Fruit fly (Drosophila melanogaster) whole organism: ENCODE results near the gene CG33062.
"Not testable (repeated sequence)": the region's sequence is repeated elsewhere in the genome, so short reads cannot be mapped to it uniquely, and the experiment has no call there.

Source experiments
- CG8478 ChIP-seq: fragments of >200 bp; optimal IDR thresholded peaks from 2 replicates; lab custom pipeline; 2018; ENCODE audit warnings: inconsistent platforms
- Dll ChIP-seq: fragments of >200 bp; optimal IDR thresholded peaks from 2 replicates; lab custom pipeline; 2017
- EcR ChIP-seq, 2 experiments: fragments of >200 bp; optimal IDR thresholded peaks; 2 replicates each; lab custom pipeline; 2017; ENCODE audit warnings: missing biosample characterization in 2 of 2, missing genetic modification characterization in 2 of 2, missing genetic modification reagents in 2 of 2
- pan ChIP-seq: fragments of >200 bp; optimal IDR thresholded peaks from 2 replicates; lab custom pipeline; 2017
- psq ChIP-seq: fragments of >200 bp; optimal IDR thresholded peaks from 2 replicates; lab custom pipeline; 2017
- usp ChIP-seq: fragments of >200 bp; optimal IDR thresholded peaks from 2 replicates; lab custom pipeline; 2017; ENCODE audit warnings: missing biosample characterization, missing genetic modification characterization, mixed read lengths

The CG33062 gene

DNA sequence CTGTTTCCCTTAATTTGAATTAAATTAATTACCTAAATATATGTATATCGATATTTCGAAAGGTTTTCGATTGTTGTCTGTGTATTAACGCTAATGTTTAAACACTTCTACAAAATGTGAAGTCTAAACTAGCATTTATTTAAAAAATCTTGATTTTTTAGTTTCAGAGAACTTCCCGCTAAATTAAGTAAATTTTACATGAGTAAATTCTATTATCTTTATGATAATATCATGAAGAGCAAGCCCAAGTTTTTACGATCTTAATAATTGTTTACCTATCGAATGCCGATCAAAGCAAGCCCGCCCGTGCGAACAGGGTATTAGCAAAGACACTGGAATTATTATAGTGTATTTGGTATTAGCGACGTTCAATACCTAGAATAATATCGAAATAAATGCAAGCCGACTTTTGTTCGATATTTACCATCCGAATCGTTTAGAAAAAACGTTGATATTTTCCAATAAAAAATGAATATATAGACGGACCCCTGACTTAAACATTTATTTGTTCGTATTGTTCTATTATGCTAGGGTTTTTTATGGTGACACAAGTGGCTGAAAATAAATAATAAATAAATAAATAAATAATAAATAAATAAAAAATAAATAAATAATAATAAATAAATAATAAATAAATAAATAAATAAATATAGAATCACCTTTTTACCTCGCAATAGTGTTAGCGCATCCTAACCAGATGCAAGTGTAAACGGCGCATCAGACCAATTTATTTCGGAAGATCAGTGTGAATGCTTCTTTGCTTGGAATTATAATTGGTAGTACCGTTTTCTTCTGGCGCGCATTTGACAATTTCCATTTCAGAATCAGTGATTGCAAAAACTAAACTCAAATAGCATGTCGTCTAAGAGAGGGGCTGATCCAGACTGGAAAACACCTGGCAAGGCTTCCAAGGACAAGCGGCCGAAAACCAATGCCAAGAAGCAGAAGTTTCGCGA lies at the start of gene CG33062, which contains the start of gene Chd3:
CG33062 (minus strand) TSS at position 51 of the 956 bp plus-strand sequence.
Chd3 (plus strand) TSS at position 780 of the 956 bp plus-strand sequence.
- TF ChIP-seq CG8478 (lab: Kevin White, UChicago) (no peak), usp (GFP tag; lab: Kevin White, UChicago) (no peak), Dll (lab: Kevin White, UChicago) (no peak), pan (lab: Kevin White, UChicago) (no peak), psq (lab: Kevin White, UChicago) (no peak), EcR (GFP tag; optimal IDR thresholded peaks at IDR 0.05; lab: Kevin White, UChicago) (no peak)

- TF ChIP-seq pan (lab: Kevin White, UChicago) (no peak), EcR (GFP tag; optimal IDR thresholded peaks at IDR 0.05; lab: Kevin White, UChicago) (no peak), CG8478 (lab: Kevin White, UChicago) (no peak), usp (GFP tag; lab: Kevin White, UChicago) (no peak), Dll (lab: Kevin White, UChicago) (no peak), psq (lab: Kevin White, UChicago) (no peak)
Observed at dm6 chr3L:19494954-19495353, 48.7 kb upstream of the CG33062 start.

- not testable (repeated sequence) for TF ChIP-seq CG8478, psq, pan (lab: Kevin White, UChicago)
Observed at dm6 chr3L:19487260-19487659, 41.0 kb upstream of the CG33062 start, which contains the start of gene CG32212. CG32212 (plus strand) TSS chr3L:19487560.

dm6 chr3L:19486398-19486797 lies 40.2 kb upstream of the CG33062 start, which contains the start of gene brv1:
brv1 (minus strand) TSS chr3L:19486498.
- no peak for TF ChIP-seq EcR (GFP tag; optimal IDR thresholded peaks at IDR 0.05; lab: Kevin White, UChicago)
- TF ChIP-seq pan (lab: Kevin White, UChicago): no peak
- no peak for TF ChIP-seq CG8478 (lab: Kevin White, UChicago)
- TF ChIP-seq psq (lab: Kevin White, UChicago): no peak
- TF ChIP-seq Dll (lab: Kevin White, UChicago): no peak
- no peak for TF ChIP-seq usp (GFP tag; lab: Kevin White, UChicago)

- TF ChIP-seq Dll (lab: Kevin White, UChicago): no peak
- TF ChIP-seq EcR (GFP tag; optimal IDR thresholded peaks at IDR 0.05; lab: Kevin White, UChicago): no peak
- no peak for TF ChIP-seq psq (lab: Kevin White, UChicago)
- no peak for TF ChIP-seq usp (GFP tag; lab: Kevin White, UChicago)
- no peak for TF ChIP-seq CG8478 (lab: Kevin White, UChicago)
- no peak for TF ChIP-seq pan (lab: Kevin White, UChicago)
Observed at dm6 chr3L:19483007-19483406, 36.8 kb upstream of the CG33062 start.

dm6 chr3L:19482014-19482413 lies 35.8 kb upstream of the CG33062 start:
- no peak for TF ChIP-seq EcR (GFP tag; optimal IDR thresholded peaks at IDR 0.05; lab: Kevin White, UChicago)
- TF ChIP-seq usp (GFP tag; lab: Kevin White, UChicago): no peak
- no peak for TF ChIP-seq CG8478 (lab: Kevin White, UChicago)
- no peak for TF ChIP-seq psq (lab: Kevin White, UChicago)
- no peak for TF ChIP-seq Dll (lab: Kevin White, UChicago)
- no peak for TF ChIP-seq pan (lab: Kevin White, UChicago)

DNA sequence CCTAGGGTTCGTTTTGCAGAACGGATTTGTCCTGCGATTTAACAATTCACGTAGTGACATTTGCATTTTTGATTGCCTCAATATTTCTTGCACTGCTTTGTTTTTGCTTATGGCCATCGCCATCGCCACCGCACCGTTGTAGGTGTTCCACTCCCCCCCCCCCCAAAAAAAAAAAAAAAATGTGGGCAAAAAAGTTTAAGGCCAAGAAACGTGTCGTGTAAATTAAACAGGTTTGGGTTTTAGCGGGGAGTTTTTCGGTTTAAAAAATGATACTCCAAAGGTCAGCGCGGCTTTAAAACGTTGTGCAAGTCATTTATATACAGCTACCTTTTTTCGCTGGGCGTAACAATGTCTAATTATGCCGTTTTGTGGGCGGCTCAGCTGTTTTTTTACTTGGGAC lies 35.0 kb upstream of the CG33062 start:
- TF ChIP-seq pan (lab: Kevin White, UChicago): no peak
- no peak for TF ChIP-seq psq (lab: Kevin White, UChicago)
- no peak for TF ChIP-seq usp (GFP tag; lab: Kevin White, UChicago)
- no peak for TF ChIP-seq EcR (GFP tag; optimal IDR thresholded peaks at IDR 0.05; lab: Kevin White, UChicago)
- TF ChIP-seq Dll (lab: Kevin White, UChicago): no peak
- TF ChIP-seq CG8478 (lab: Kevin White, UChicago): no peak

DNA sequence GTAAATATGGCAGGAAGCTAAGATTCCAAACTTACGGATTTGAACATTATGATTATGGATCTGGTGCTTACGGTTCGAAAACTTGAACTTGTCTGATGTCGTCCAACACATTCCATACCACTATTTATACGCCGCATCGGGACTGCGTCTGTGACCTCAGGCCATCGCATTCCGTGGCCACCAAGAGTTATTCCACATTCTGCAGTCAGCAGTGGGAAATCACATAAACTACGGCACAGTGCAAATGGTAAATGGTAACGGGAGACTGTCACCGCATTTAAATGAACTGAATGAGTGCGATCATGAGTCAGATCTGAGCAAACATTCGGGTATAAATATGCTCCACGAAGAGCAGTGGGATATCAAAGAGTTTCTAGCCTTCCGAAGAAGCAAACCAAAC lies 29.2 kb upstream of the CG33062 start, which contains the start of the genes CG18294 and CG32213:
CG18294 (minus strand) TSS at position 101 of the 400 bp plus-strand sequence.
CG32213 (plus strand) TSS at position 362 of the 400 bp plus-strand sequence.
- TF ChIP-seq usp (GFP tag; lab: Kevin White, UChicago); pan (lab: Kevin White, UChicago); Dll (lab: Kevin White, UChicago): not testable (repeated sequence)

dm6 chr3L:19472128-19472527 lies 25.9 kb upstream of the CG33062 start, which contains the start of the genes 825-Oak and CG12519:
825-Oak (minus strand) TSS chr3L:19472228.
CG12519 (plus strand) TSS chr3L:19472491.
- TF ChIP-seq psq, pan, Dll (lab: Kevin White, UChicago): not testable (repeated sequence)

DNA sequence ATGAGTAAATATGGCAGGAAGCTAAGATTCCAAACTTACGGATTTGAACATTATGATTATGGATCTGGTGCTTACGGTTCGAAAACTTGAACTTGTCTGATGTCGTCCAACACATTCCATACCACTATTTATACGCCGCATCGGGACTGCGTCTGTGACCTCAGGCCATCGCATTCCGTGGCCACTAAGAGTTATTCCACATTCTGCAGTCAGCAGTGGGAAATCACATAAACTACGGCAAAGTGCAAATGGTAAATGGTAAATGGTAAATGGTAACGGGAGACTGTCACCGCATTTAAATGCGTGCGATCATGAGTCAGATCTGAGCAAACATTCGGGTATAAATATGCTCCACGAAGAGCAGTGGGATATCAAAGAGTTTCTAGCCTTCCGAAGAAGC lies 20.7 kb upstream of the CG33062 start, which contains the start of the genes CG14096 and CG32214:
CG14096 (minus strand) TSS at position 101 of the 400 bp plus-strand sequence.
CG32214 (plus strand) TSS at position 368 of the 400 bp plus-strand sequence.
- not testable (repeated sequence) for TF ChIP-seq pan (lab: Kevin White, UChicago); usp (GFP tag; lab: Kevin White, UChicago); Dll (lab: Kevin White, UChicago)

DNA sequence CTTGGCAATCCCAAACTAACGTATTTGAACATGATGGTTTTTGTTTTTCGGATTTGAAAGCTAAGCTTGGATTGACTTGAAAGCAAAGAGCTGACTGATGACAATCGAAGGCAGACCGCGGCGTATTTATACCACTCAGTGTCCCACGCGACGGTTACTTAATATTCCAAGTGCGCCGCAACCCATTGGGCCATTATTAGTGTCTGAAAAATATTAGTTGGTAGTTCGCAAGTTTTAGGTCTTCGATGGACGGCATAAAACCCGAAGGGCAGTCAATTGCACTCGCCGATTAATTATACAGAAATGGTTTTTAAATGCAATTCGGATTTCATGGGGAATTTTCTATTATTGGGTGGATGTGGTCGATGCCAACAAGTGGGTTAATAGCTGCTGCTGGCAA lies 18.4 kb upstream of the CG33062 start, which contains the start of gene CG14095:
CG14095 (minus strand) TSS at position 101 of the 400 bp plus-strand sequence.
- TF ChIP-seq EcR (GFP tag; optimal IDR thresholded peaks at IDR 0.05; lab: Kevin White, UChicago) (no peak), psq (lab: Kevin White, UChicago) (no peak), usp (GFP tag; lab: Kevin White, UChicago) (no peak), pan (lab: Kevin White, UChicago) (no peak), CG8478 (lab: Kevin White, UChicago) (no peak), Dll (lab: Kevin White, UChicago) (no peak)
